Worm (Caenorhabditis elegans) whole organism, L2 larva: ENCODE data around the gene W08A12.2.

ENCODE experiments used
- dmd-4 ChIP-seq: sonication (generic microtip); optimal IDR thresholded peaks from 2 replicates; lab custom pipeline; 2017; ENCODE audit warnings: missing biosample characterization, missing genetic modification characterization
- lsy-2 ChIP-seq, 2 experiments: fragments of 150-350 bp in 1 of 2; sonication (generic microtip) in 1 of 2; optimal IDR thresholded peaks; 2 replicates each; lab custom pipeline; 2014 to 2017; ENCODE audit warnings: missing biosample characterization in 2 of 2, missing genetic modification characterization in 2 of 2
- nhr-10 ChIP-seq: sonication (generic microtip); optimal IDR thresholded peaks from 2 replicates; lab custom pipeline; 2017; ENCODE audit warnings: missing biosample characterization, missing genetic modification characterization
- nhr-237 ChIP-seq: fragments of 150-350 bp; optimal IDR thresholded peaks from 2 replicates; lab custom pipeline; 2014; ENCODE audit warnings: missing biosample characterization, missing genetic modification characterization
- nhr-25 ChIP-seq: fragments of 150-350 bp; sonication (generic microtip); optimal IDR thresholded peaks from 3 replicates; lab custom pipeline; 2014; ENCODE audit warnings: missing biosample characterization, missing genetic modification characterization
- unc-62 ChIP-seq: fragments of 150-350 bp; optimal IDR thresholded peaks from 2 replicates; lab custom pipeline; 2014; ENCODE audit warnings: missing biosample characterization, missing genetic modification reagents, missing genetic modification characterization

DNA sequence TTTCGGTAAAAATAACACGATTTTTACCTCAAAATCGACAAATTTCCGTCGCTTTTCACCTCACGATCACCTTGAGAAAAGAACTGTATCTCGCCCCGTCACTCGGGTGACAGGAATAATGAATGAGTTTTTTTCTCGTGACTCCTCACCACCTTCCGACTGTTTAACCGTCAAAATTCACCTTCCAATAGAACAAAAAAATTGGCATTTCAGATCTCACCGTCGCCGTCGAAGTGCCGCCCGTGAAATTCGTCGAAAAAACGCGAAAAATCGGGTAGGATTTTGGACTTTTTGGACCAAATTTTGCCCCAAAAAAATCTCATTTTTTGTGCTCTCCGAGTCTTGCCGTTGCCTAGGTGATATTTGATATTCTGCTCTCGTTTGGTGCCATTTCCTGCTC, 1.2 kb upstream of the W08A12.2 start, which contains the start of gene unc-132:
- TF ChIP-seq lsy-2 (tag; optimal IDR thresholded peaks at IDR 0.05; lab: Kevin White, UChicago) = no peak
- no peak for TF ChIP-seq nhr-25
- TF ChIP-seq dmd-4 (tag; lab: Kevin White, UChicago) = no peak
- no peak for TF ChIP-seq nhr-237 (tag; lab: Kevin White, UChicago)
- no peak for TF ChIP-seq nhr-10 (tag; lab: Kevin White, UChicago)
- TF ChIP-seq unc-62 (GFP tag; lab: Kevin White, UChicago) = no peak
